Fruit fly (Drosophila melanogaster) whole organism, embryonic: ENCODE data around the gene CG17778.

Source experiments
- Antp ChIP-seq: fragments of 200-800 bp; sonication (Bioruptor generic); optimal IDR thresholded peaks from 3 replicates; lab custom pipeline; 2016; ENCODE audit warnings: missing biosample characterization, missing genetic modification characterization
- BEAF-32 ChIP-seq: fragments of 200-800 bp; sonication (Bioruptor generic); optimal IDR thresholded peaks from 3 replicates; lab custom pipeline; 2017; ENCODE audit warnings: missing biosample characterization, missing genetic modification characterization, mild to moderate bottlenecking, moderate library complexity, missing genetic modification reagents
- Blimp-1 ChIP-seq: fragments of 200-800 bp; sonication (Bioruptor generic); optimal IDR thresholded peaks from 3 replicates; lab custom pipeline; 2018; ENCODE audit warnings: missing biosample characterization, missing genetic modification characterization, mild to moderate bottlenecking, moderate library complexity, missing genetic modification reagents
- Bteb2 ChIP-seq: fragments of 200-800 bp; sonication (Bioruptor generic); optimal IDR thresholded peaks from 2 replicates; lab custom pipeline; 2016; ENCODE audit warnings: missing biosample characterization, missing genetic modification characterization
- CG11456 ChIP-seq: fragments of 200-800 bp; sonication (Bioruptor generic); IDR thresholded peaks from 3 replicates; pipeline ENCODE4 v1.3.6; 2022; ENCODE audit warnings: missing biosample characterization, missing genetic modification characterization
- CG12071 ChIP-seq: fragments of 200-800 bp; sonication (Bioruptor generic); optimal IDR thresholded peaks from 3 replicates; lab custom pipeline; 2018; ENCODE audit warnings: missing biosample characterization, mild to moderate bottlenecking, missing genetic modification characterization
- CG12104 ChIP-seq: fragments of 200-800 bp; sonication (Bioruptor generic); optimal IDR thresholded peaks from 3 replicates; lab custom pipeline; 2016; ENCODE audit warnings: missing biosample characterization, missing genetic modification characterization
- CG12769 ChIP-seq: fragments of 200-800 bp; sonication (Bioruptor generic); optimal IDR thresholded peaks from 2 replicates; lab custom pipeline; 2019; ENCODE audit warnings: missing biosample characterization, mild to moderate bottlenecking, missing genetic modification characterization, moderate library complexity
- CG14965 ChIP-seq: fragments of 200-800 bp; sonication (Bioruptor generic); optimal IDR thresholded peaks from 2 replicates; lab custom pipeline; 2016; ENCODE audit warnings: missing biosample characterization, missing genetic modification characterization, borderline replicate concordance
- CG1529 ChIP-seq: fragments of 200-800 bp; sonication (Bioruptor generic); optimal IDR thresholded peaks from 3 replicates; lab custom pipeline; 2018; ENCODE audit warnings: missing biosample characterization, missing genetic modification characterization
- CG16863 ChIP-seq: fragments of 200-800 bp; sonication (Bioruptor generic); optimal IDR thresholded peaks from 3 replicates; lab custom pipeline; 2016; ENCODE audit warnings: missing biosample characterization, missing genetic modification characterization
- CG31365 ChIP-seq: fragments of 200-800 bp; sonication (Bioruptor generic); optimal IDR thresholded peaks from 2 replicates; lab custom pipeline; 2018; ENCODE audit warnings: missing biosample characterization, mild to moderate bottlenecking, missing genetic modification characterization
- CG5953 ChIP-seq: fragments of 200-800 bp; sonication (Bioruptor generic); IDR thresholded peaks from 2 replicates; pipeline ENCODE4 v1.3.6; 2022; ENCODE audit warnings: missing biosample characterization, missing genetic modification characterization
- CG6765 ChIP-seq: fragments of 200-800 bp; sonication (Bioruptor generic); optimal IDR thresholded peaks from 3 replicates; lab custom pipeline; 2017; ENCODE audit warnings: missing biosample characterization, mild to moderate bottlenecking, missing genetic modification characterization
- CG7357 ChIP-seq: fragments of 200-800 bp; sonication (Bioruptor generic); IDR thresholded peaks from 3 replicates; pipeline ENCODE4 v1.3.6; 2022; ENCODE audit warnings: missing biosample characterization, missing genetic modification characterization
- CG8359 ChIP-seq: fragments of 200-800 bp; sonication (Bioruptor generic); optimal IDR thresholded peaks from 2 replicates; lab custom pipeline; 2017; ENCODE audit warnings: missing biosample characterization, mild to moderate bottlenecking, missing genetic modification characterization, borderline replicate concordance
- CG9797 ChIP-seq: fragments of 200-800 bp; sonication (Bioruptor generic); optimal IDR thresholded peaks from 3 replicates; lab custom pipeline; 2018; ENCODE audit warnings: missing biosample characterization, mild to moderate bottlenecking, missing genetic modification characterization
- Camta ChIP-seq: fragments of 200-800 bp; sonication (Bioruptor generic); optimal IDR thresholded peaks from 2 replicates; lab custom pipeline; 2016; ENCODE audit warnings: missing biosample characterization, missing genetic modification characterization
- D ChIP-seq, 2 experiments: fragments of 200-800 bp in 1 of 2; fragments of >200 bp in 1 of 2; sonication (Bioruptor generic) in 1 of 2; optimal IDR thresholded peaks; 2 replicates in 1 of 2; 3 replicates in 1 of 2; lab custom pipeline; 2017; ENCODE audit warnings: mild to moderate bottlenecking in 1 of 2, missing biosample characterization in 1 of 2, missing genetic modification characterization in 1 of 2, missing genetic modification reagents in 1 of 2
- Deaf1 ChIP-seq: fragments of 200-800 bp; optimal IDR thresholded peaks from 3 replicates; lab custom pipeline; 2019; ENCODE audit warnings: missing biosample characterization, mild to moderate bottlenecking, missing genetic modification characterization, moderate library complexity
- H2.0 ChIP-seq: fragments of 200-800 bp; sonication (Bioruptor generic); IDR thresholded peaks from 2 replicates; pipeline ENCODE4 v1.3.6; 2022; ENCODE audit warnings: missing biosample characterization, missing genetic modification characterization
- HLH3B ChIP-seq: fragments of 200-800 bp; sonication (Bioruptor generic); IDR thresholded peaks from 2 replicates; pipeline ENCODE4 v1.3.6; 2022; ENCODE audit warnings: missing biosample characterization, missing genetic modification characterization
- Jarid2 ChIP-seq: fragments of 200-800 bp; sonication (Bioruptor generic); optimal IDR thresholded peaks from 3 replicates; lab custom pipeline; 2017; ENCODE audit warnings: mild to moderate bottlenecking, missing biosample characterization, missing genetic modification reagents, missing genetic modification characterization
- Lhr ChIP-seq: fragments of 200-800 bp; sonication (Bioruptor generic); optimal IDR thresholded peaks from 3 replicates; lab custom pipeline; 2017; ENCODE audit warnings: mild to moderate bottlenecking, missing biosample characterization, missing genetic modification reagents, missing genetic modification characterization
- Lpt ChIP-seq: fragments of >200 bp; optimal IDR thresholded peaks from 2 replicates; lab custom pipeline; 2018; ENCODE audit warnings: missing biosample characterization, missing genetic modification characterization
- MTF-1 ChIP-seq: fragments of 200-800 bp; sonication (Bioruptor generic); optimal IDR thresholded peaks from 2 replicates; lab custom pipeline; 2018; ENCODE audit warnings: missing biosample characterization, mild to moderate bottlenecking, missing genetic modification characterization, borderline replicate concordance
- Taf1 ChIP-seq: fragments of 200-800 bp; sonication (Bioruptor generic); IDR thresholded peaks from 2 replicates; pipeline ENCODE4 v1.3.6; 2022; ENCODE audit warnings: missing biosample characterization, missing genetic modification characterization
- abd-A ChIP-seq: fragments of 200-800 bp; sonication (Bioruptor generic); optimal IDR thresholded peaks from 3 replicates; lab custom pipeline; 2019; ENCODE audit warnings: missing biosample characterization, mild to moderate bottlenecking, missing genetic modification characterization, moderate library complexity
- ac ChIP-seq: fragments of 200-800 bp; sonication (Bioruptor generic); optimal IDR thresholded peaks from 3 replicates; lab custom pipeline; 2017; ENCODE audit warnings: missing biosample characterization, mild to moderate bottlenecking, missing genetic modification characterization
- amos ChIP-seq: fragments of 200-800 bp; sonication (Bioruptor generic); IDR thresholded peaks from 2 replicates; pipeline ENCODE4 v1.3.6; 2022; ENCODE audit warnings: missing biosample characterization, missing genetic modification characterization; ENCODE audit not compliant: partially characterized antibody
- az2 ChIP-seq: fragments of 200-800 bp; sonication (Bioruptor generic); optimal IDR thresholded peaks from 3 replicates; lab custom pipeline; 2016; ENCODE audit warnings: missing biosample characterization, missing genetic modification characterization
- ci ChIP-seq: fragments of 200-800 bp; sonication (Bioruptor generic); IDR thresholded peaks from 3 replicates; pipeline ENCODE4 v1.3.6; 2022; ENCODE audit warnings: missing biosample characterization, missing genetic modification characterization
- croc ChIP-seq: fragments of 200-800 bp; sonication (Bioruptor generic); conservative IDR thresholded peaks from 3 replicates; pipeline ENCODE4 v1.3.6; 2022; ENCODE audit warnings: missing biosample characterization, missing genetic modification characterization
- da ChIP-seq: fragments of 200-800 bp; sonication (Bioruptor generic); optimal IDR thresholded peaks from 2 replicates; lab custom pipeline; 2016; ENCODE audit warnings: missing biosample characterization, missing genetic modification characterization
- dpn ChIP-seq, 2 experiments: fragments of 200-800 bp; sonication (Bioruptor generic); optimal IDR thresholded peaks; 3 replicates each; lab custom pipeline; 2016; ENCODE audit warnings: missing biosample characterization in 2 of 2, missing genetic modification characterization in 2 of 2
- fd102C ChIP-seq: fragments of 200-800 bp; sonication (Bioruptor generic); optimal IDR thresholded peaks from 2 replicates; lab custom pipeline; 2018; ENCODE audit warnings: missing biosample characterization, mild to moderate bottlenecking, missing genetic modification characterization, moderate library complexity
- kni ChIP-seq: fragments of 200-800 bp; sonication (Bioruptor generic); optimal IDR thresholded peaks from 3 replicates; lab custom pipeline; 2017; ENCODE audit warnings: mild to moderate bottlenecking, missing biosample characterization, missing genetic modification reagents, missing genetic modification characterization
- nerfin-2 ChIP-seq: fragments of 200-800 bp; sonication (Bioruptor generic); IDR thresholded peaks from 2 replicates; pipeline ENCODE4 v1.3.6; 2022; ENCODE audit warnings: missing biosample characterization, missing genetic modification characterization; ENCODE audit not compliant: partially characterized antibody
- onecut ChIP-seq: fragments of 200-800 bp; sonication (Bioruptor generic); IDR thresholded peaks from 2 replicates; pipeline ENCODE4 v1.3.6; 2022; ENCODE audit warnings: missing biosample characterization, missing genetic modification characterization
- pros ChIP-seq: fragments of 200-800 bp; sonication (Bioruptor generic); optimal IDR thresholded peaks from 3 replicates; lab custom pipeline; 2019; ENCODE audit warnings: missing biosample characterization, mild to moderate bottlenecking, missing genetic modification characterization, moderate library complexity
- salm ChIP-seq: fragments of 200-800 bp; sonication (Bioruptor generic); optimal IDR thresholded peaks from 2 replicates; lab custom pipeline; 2018; ENCODE audit warnings: missing biosample characterization, mild to moderate bottlenecking, missing genetic modification characterization
- sc ChIP-seq, 3 experiments: fragments of >200 bp in 2 of 3; fragments of 200-800 bp in 1 of 3; sonication (Bioruptor generic) in 1 of 3; optimal IDR thresholded peaks; 2 replicates in 2 of 3; 3 replicates in 1 of 3; lab custom pipeline; 2017; ENCODE audit warnings: mild to moderate bottlenecking in 1 of 3, missing biosample characterization in 1 of 3, missing genetic modification characterization in 1 of 3, missing genetic modification reagents in 1 of 3
- sim ChIP-seq: fragments of 200-800 bp; sonication (Bioruptor generic); IDR thresholded peaks from 2 replicates; pipeline ENCODE4 v1.3.6; 2022; ENCODE audit warnings: missing biosample characterization, missing genetic modification characterization
- tll ChIP-seq, 2 experiments: fragments of 200-800 bp in 1 of 2; fragments of >200 bp in 1 of 2; sonication (Bioruptor generic) in 1 of 2; optimal IDR thresholded peaks; 2 replicates each; lab custom pipeline; 2017 to 2019; ENCODE audit warnings: missing biosample characterization in 2 of 2, missing genetic modification characterization in 2 of 2, mild to moderate bottlenecking in 1 of 2, moderate library complexity in 1 of 2
- tna ChIP-seq: fragments of 200-800 bp; sonication (Bioruptor generic); IDR thresholded peaks from 2 replicates; pipeline ENCODE4 v1.3.6; 2022; ENCODE audit warnings: missing biosample characterization, missing genetic modification characterization; ENCODE audit not compliant: partially characterized antibody
- unc-4 ChIP-seq: fragments of 200-800 bp; sonication (Bioruptor generic); IDR thresholded peaks from 2 replicates; pipeline ENCODE4 v1.3.6; 2022; ENCODE audit warnings: missing biosample characterization, missing genetic modification characterization; ENCODE audit not compliant: partially characterized antibody
- wor ChIP-seq: fragments of 200-800 bp; sonication (Bioruptor generic); IDR thresholded peaks from 2 replicates; pipeline ENCODE4 v1.3.6; 2022; ENCODE audit warnings: missing biosample characterization, missing genetic modification characterization

The CG17778 gene

dm6 chrX:523179-523851, 28.9 kb downstream of the CG17778 start, which contains the start of gene elav (continued):
- 0 out of 2 replicates have a peak, but pooled peaks have one; percentile 22 for TF ChIP-seq amos (GFP tag; lab: Robert Waterston, UW)
- TF ChIP-seq abd-A (tag; lab: Kevin White, UChicago): peak; percentile 94
- TF ChIP-seq nerfin-2 (GFP tag; lab: Robert Waterston, UW): no peak
- TF ChIP-seq CG8359 (GFP tag; lab: Kevin White, UChicago): peak; percentile 92
- TF ChIP-seq pros (GFP tag; lab: Kevin White, UChicago): peak; percentile 97
- TF ChIP-seq CG14965 (GFP tag; lab: Kevin White, UChicago): peak; percentile 67
- TF ChIP-seq wor (GFP tag; lab: Robert Waterston, UW): peak; percentile 97
- peak; percentile 98 for TF ChIP-seq ci (GFP tag; lab: Robert Waterston, UW)
- peak; percentile 94 for TF ChIP-seq sim
- peak; percentile 97 for TF ChIP-seq CG12104 (GFP tag; lab: Kevin White, UChicago)
- TF ChIP-seq HLH3B (GFP tag; lab: Robert Waterston, UW): peak; percentile 98
- TF ChIP-seq onecut: peak; percentile 97
- TF ChIP-seq sc (optimal IDR thresholded peaks at IDR 0.05; lab: Kevin White, UChicago): no peak
- peak; percentile 97 for TF ChIP-seq sc (GFP tag; optimal IDR thresholded peaks at IDR 0.05; lab: Kevin White, UChicago)
- TF ChIP-seq Jarid2 (GFP tag; lab: Kevin White, UChicago): peak; percentile 89
- peak; percentile 98 for TF ChIP-seq ac
- TF ChIP-seq dpn (GFP tag; optimal IDR thresholded peaks at IDR 0.05; lab: Kevin White, UChicago): peak; percentile 98
- peak; percentile 97 for TF ChIP-seq croc (GFP tag; lab: Robert Waterston, UW)
- TF ChIP-seq az2 (GFP tag; lab: Kevin White, UChicago): peak; percentile 99
- peak; percentile 96 for TF ChIP-seq fd102C (GFP tag; lab: Kevin White, UChicago)
- peak; percentile 94 for TF ChIP-seq CG7357 (GFP tag; lab: Robert Waterston, UW)
- peak; percentile 99 for TF ChIP-seq kni (GFP tag; lab: Kevin White, UChicago)
- TF ChIP-seq Deaf1 (tag; lab: Kevin White, UChicago): peak; percentile 88
- peak; percentile 35 for TF ChIP-seq BEAF-32 (GFP tag; lab: Kevin White, UChicago)
- peak; percentile 96 for TF ChIP-seq CG12071 (GFP tag; lab: Kevin White, UChicago)
- no peak for TF ChIP-seq tna (GFP tag; lab: Robert Waterston, UW)
- TF ChIP-seq salm (tag; lab: Kevin White, UChicago): peak; percentile 97
- peak; percentile 98 for TF ChIP-seq CG12769
- TF ChIP-seq Taf1 (GFP tag; lab: Robert Waterston, UW): peak; percentile 96
- TF ChIP-seq H2.0: peak; percentile 97
- TF ChIP-seq CG9797 (GFP tag; lab: Kevin White, UChicago): peak; percentile 51
- TF ChIP-seq tll (GFP tag; optimal IDR thresholded peaks at IDR 0.05; lab: Kevin White, UChicago): peak; percentile 62
- peak; percentile 95 for TF ChIP-seq CG5953 (GFP tag; lab: Robert Waterston, UW)
- peak; percentile 97 for TF ChIP-seq Camta (GFP tag; lab: Kevin White, UChicago)
- peak; percentile 96 for TF ChIP-seq CG16863 (GFP tag; lab: Kevin White, UChicago)
- peak; percentile 67 for TF ChIP-seq da (GFP tag; lab: Kevin White, UChicago)
- peak; percentile 94 for TF ChIP-seq Antp
- no peak; the same call in 1 of the 2 replicates for TF ChIP-seq unc-4 (GFP tag; lab: Robert Waterston, UW)
- peak; percentile 98 for TF ChIP-seq CG6765
- peak; percentile 98 for TF ChIP-seq CG11456 (GFP tag; lab: Robert Waterston, UW)
- peak; percentile 94 for TF ChIP-seq Lhr (GFP tag; lab: Kevin White, UChicago)
- TF ChIP-seq D (optimal IDR thresholded peaks at IDR 0.05; lab: Kevin White, UChicago): no peak
- peak; percentile 99 for TF ChIP-seq D (GFP tag; optimal IDR thresholded peaks at IDR 0.05; lab: Kevin White, UChicago)
- peak; percentile 94 for TF ChIP-seq MTF-1
- TF ChIP-seq CG1529: peak; percentile 99
- TF ChIP-seq CG31365: peak; percentile 90
- peak; percentile 97 for TF ChIP-seq Blimp-1
- peak; percentile 95 for TF ChIP-seq Bteb2 (GFP tag; lab: Kevin White, UChicago)
- TF ChIP-seq Lpt: no peak
